Worm (Caenorhabditis elegans): ENCODE measurements around the gene Y51B9A.6.

- TF ChIP-seq hlh-4 (tag; optimal IDR thresholded peaks at IDR 0.05) (no peak), nhr-12 (tag; optimal IDR thresholded peaks at IDR 0.05) (no peak), dpl-1 (GFP tag; optimal IDR thresholded peaks at IDR 0.05) (no peak), lin-35 (GFP tag; optimal IDR thresholded peaks at IDR 0.05) (no peak), sox-4 (tag; optimal IDR thresholded peaks at IDR 0.05) (no peak), fos-1 (tag; optimal IDR thresholded peaks at IDR 0.05) (no peak), blmp-1 (tag; optimal IDR thresholded peaks at IDR 0.05) (no peak), ceh-8 (GFP tag; optimal IDR thresholded peaks at IDR 0.05) (no peak), C04F5.9 (tag; optimal IDR thresholded peaks at IDR 0.05) (no peak), unc-86 (tag; optimal IDR thresholded peaks at IDR 0.05) (no peak), skn-1 (tag; optimal IDR thresholded peaks at IDR 0.05) (no peak), efl-3 (GFP tag; optimal IDR thresholded peaks at IDR 0.05) (no peak), aly-2 (tag; optimal IDR thresholded peaks at IDR 0.05) (no peak), nhr-77 (tag; optimal IDR thresholded peaks at IDR 0.05) (no peak)
Observed at ce11 chrII:9427644-9428043, 24.7 kb upstream of the Y51B9A.6 start, which contains the start of gene M176.5.

Data from whole organism, L1 larva.